Worm (Caenorhabditis elegans): ENCODE results near the gene srj-27.

The srj-27 gene

DNA sequence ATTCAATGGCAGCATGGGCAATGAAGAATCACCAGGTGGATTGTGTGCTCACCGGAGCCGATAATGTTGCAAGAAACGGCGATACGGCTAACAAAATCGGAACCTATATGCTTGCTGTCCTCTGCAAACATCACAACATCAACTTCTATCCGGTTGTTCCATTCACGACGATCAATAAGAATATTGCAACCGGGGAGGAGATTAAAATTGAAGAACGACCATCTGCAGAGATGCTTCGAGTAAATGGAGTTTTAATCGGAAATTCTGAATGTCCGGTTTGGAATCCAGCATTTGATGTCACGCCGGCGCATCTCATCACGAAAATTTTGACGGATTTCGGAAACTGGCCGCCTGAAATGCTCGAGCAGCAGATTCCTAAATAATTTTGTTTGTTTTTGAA is 43.7 kb downstream of the srj-27 start:
- peak; percentile 84 for TF ChIP-seq ama-1 (optimal IDR thresholded peaks at IDR 0.05)
- peak; percentile 15 for TF ChIP-seq elt-2 (tag; optimal IDR thresholded peaks at IDR 0.05)
- TF ChIP-seq mdl-1 (tag; optimal IDR thresholded peaks at IDR 0.05) = no peak

DNA sequence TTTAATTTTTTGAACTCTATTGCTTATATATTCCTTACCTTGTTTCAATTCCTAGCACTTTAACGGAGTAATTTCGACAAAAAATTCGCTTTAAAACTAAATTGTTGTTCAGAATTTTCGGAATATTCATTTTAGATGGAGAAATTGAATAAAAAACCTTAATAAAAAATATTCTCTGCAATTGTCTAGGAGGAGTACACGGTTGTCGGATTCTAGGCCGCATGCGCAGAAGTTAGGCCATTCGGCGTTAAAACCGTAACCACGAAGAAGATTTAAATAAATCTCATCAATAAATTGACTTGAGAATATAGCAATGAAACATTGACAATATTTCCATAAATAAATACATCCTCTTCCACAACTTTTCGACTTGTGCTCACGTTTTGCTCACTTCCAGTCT is 45.0 kb downstream of the srj-27 start, which contains the start of the genes C01G10.10 and C01G10.9:
Gene C01G10.10, minus strand, starts transcription at position 151 of the 400 bp plus-strand sequence.
Gene C01G10.9, plus strand, starts transcription at position 240 of the 400 bp plus-strand sequence.
- no peak for TF ChIP-seq nhr-67 (tag; optimal IDR thresholded peaks at IDR 0.05)
- peak; percentile 33 for TF ChIP-seq hmg-11 (tag; optimal IDR thresholded peaks at IDR 0.05)
- TF ChIP-seq ztf-4 (tag; optimal IDR thresholded peaks at IDR 0.05) = no peak
- TF ChIP-seq elt-1 (tag; optimal IDR thresholded peaks at IDR 0.05) = peak; percentile 8
- peak; percentile 39 for TF ChIP-seq nfya-1 (tag; optimal IDR thresholded peaks at IDR 0.05; ENCODE audit: insufficient read depth)
- TF ChIP-seq nhr-237 (tag; optimal IDR thresholded peaks at IDR 0.05) = no peak
- TF ChIP-seq snpc-4 (tag; optimal IDR thresholded peaks at IDR 0.05) = peak; percentile 62
- TF ChIP-seq eor-1 (tag; optimal IDR thresholded peaks at IDR 0.05) = peak in 1 of 2 experiments; percentile 67
- peak; percentile 41 for TF ChIP-seq elt-2 (tag; optimal IDR thresholded peaks at IDR 0.05)
- peak; percentile 8 for TF ChIP-seq nhr-25 (tag; optimal IDR thresholded peaks at IDR 0.05)
- peak; percentile 16 for TF ChIP-seq lin-39 (tag; optimal IDR thresholded peaks at IDR 0.05)
- TF ChIP-seq nhr-43 (tag; optimal IDR thresholded peaks at IDR 0.05; ENCODE audit: poor library complexity, severe bottlenecking) = peak; percentile 91
- TF ChIP-seq R02D3.7 (tag; optimal IDR thresholded peaks at IDR 0.05) = peak; percentile 9
- TF ChIP-seq pha-4 (tag; optimal IDR thresholded peaks at IDR 0.05) = peak; percentile 66
- TF ChIP-seq lin-15B (tag; optimal IDR thresholded peaks at IDR 0.05) = peak; percentile 57
- peak; percentile 43 for TF ChIP-seq nhr-23 (tag; optimal IDR thresholded peaks at IDR 0.05)
- no peak for TF ChIP-seq ceh-16 (tag; optimal IDR thresholded peaks at IDR 0.05)

DNA sequence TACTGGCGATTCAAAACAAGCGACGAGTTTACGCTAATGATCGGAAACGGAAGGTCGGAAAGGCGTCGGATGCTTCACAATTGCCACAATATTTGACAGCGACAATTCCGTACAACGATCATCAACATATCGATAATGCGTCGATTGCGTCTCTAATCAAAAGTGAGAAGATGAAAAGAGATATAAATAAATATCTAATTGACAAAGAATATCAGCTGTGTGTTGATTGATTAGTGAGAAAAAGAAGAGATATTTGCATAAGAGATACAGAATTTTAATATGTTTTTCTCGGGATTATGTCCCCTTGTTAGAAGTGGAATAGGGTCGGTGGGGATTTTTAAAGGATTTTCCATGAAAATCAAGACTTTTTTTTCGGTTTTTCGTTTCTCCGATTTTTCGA is 48.8 kb downstream of the srj-27 start:
- TF ChIP-seq nhr-237 (tag; optimal IDR thresholded peaks at IDR 0.05) (no peak), lin-15B (tag; optimal IDR thresholded peaks at IDR 0.05) (no peak), unc-39 (tag; optimal IDR thresholded peaks at IDR 0.05) (no peak), elt-2 (tag; optimal IDR thresholded peaks at IDR 0.05) (no peak), nhr-77 (tag; optimal IDR thresholded peaks at IDR 0.05) (no peak), nfya-1 (tag; optimal IDR thresholded peaks at IDR 0.05; ENCODE audit: insufficient read depth) (no peak), elt-1 (tag; optimal IDR thresholded peaks at IDR 0.05) (no peak), egl-5 (tag; optimal IDR thresholded peaks at IDR 0.05) (no peak), daf-12 (tag; optimal IDR thresholded peaks at IDR 0.05) (no peak), lsy-12 (tag; optimal IDR thresholded peaks at IDR 0.05) (no peak), nhr-11 (tag; optimal IDR thresholded peaks at IDR 0.05) (no peak), pqm-1 (tag; optimal IDR thresholded peaks at IDR 0.05) (no peak), R02D3.7 (tag; optimal IDR thresholded peaks at IDR 0.05) (no peak), mdl-1 (tag; optimal IDR thresholded peaks at IDR 0.05) (no peak), ceh-82 (tag; optimal IDR thresholded peaks at IDR 0.05) (no peak), nhr-76 (tag; optimal IDR thresholded peaks at IDR 0.05) (no peak), nhr-28 (tag; optimal IDR thresholded peaks at IDR 0.05) (no peak)
